Worm (Caenorhabditis elegans): ENCODE data around the gene elo-5.
A peak's percentile ranks its signal among the peaks of the same experiment; 100 is the strongest.

The elo-5 gene

DNA sequence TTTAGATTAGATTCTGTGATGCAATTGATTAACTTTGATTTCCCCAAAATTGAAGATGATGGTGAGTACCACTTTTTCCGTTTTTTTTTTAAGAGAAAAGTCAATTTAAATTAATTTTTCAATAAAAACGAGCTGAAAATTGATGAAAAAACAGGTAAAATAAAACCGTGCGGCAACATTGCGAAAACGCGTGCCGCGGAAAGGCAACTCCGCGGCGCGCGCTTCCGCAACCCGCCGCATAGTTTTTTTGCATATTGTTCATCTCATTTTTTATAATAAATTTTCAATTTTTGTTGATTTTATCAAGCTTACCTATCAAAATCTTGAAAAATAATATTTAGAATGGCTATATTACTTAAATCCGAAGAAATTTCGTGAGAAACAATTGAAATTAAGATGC lies 6.0 kb downstream of the elo-5 start (continued):
- TF ChIP-seq ceh-30 (tag; optimal IDR thresholded peaks at IDR 0.05) = no peak
- TF ChIP-seq lin-11 (tag; optimal IDR thresholded peaks at IDR 0.05) = no peak
- no peak for TF ChIP-seq dve-1 (tag; optimal IDR thresholded peaks at IDR 0.05)
- TF ChIP-seq ceh-6 (GFP tag; optimal IDR thresholded peaks at IDR 0.05) = no peak
- peak; percentile 43 for TF ChIP-seq ceh-2 (tag; optimal IDR thresholded peaks at IDR 0.05)
- TF ChIP-seq ahr-1 (tag; optimal IDR thresholded peaks at IDR 0.05) = no peak
- peak; percentile 50 for TF ChIP-seq tbx-2 (tag; optimal IDR thresholded peaks at IDR 0.05)
- no peak for TF ChIP-seq pax-1 (tag; optimal IDR thresholded peaks at IDR 0.05)
- TF ChIP-seq C38D4.7 (GFP tag; optimal IDR thresholded peaks at IDR 0.05) = peak; percentile 1
- TF ChIP-seq Y22D7AL.16 (tag; optimal IDR thresholded peaks at IDR 0.05) = no peak
- no peak for TF ChIP-seq gmeb-2 (tag; optimal IDR thresholded peaks at IDR 0.05)
- TF ChIP-seq sdc-2 (tag; optimal IDR thresholded peaks at IDR 0.05) = no peak
- no peak for TF ChIP-seq mec-3 (tag; optimal IDR thresholded peaks at IDR 0.05; ENCODE audit: borderline replicate concordance)
- no peak for TF ChIP-seq eyg-1 (tag; optimal IDR thresholded peaks at IDR 0.05)
- no peak for TF ChIP-seq ceh-19 (GFP tag; optimal IDR thresholded peaks at IDR 0.05)
- peak; percentile 44 for TF ChIP-seq sox-4 (tag; optimal IDR thresholded peaks at IDR 0.05)
- TF ChIP-seq dmd-4 (tag; optimal IDR thresholded peaks at IDR 0.05; ENCODE audit: borderline replicate concordance) = no peak
- TF ChIP-seq npax-4 (tag; optimal IDR thresholded peaks at IDR 0.05) = no peak
- TF ChIP-seq F13H6.1 (tag; optimal IDR thresholded peaks at IDR 0.05) = no peak

ce11 chrIV:5369414-5369813 lies 7.5 kb downstream of the elo-5 start, which contains the start of gene F41H10.3:
TSS of gene F41H10.3 (plus strand) at chrIV:5369801.
- no peak for TF ChIP-seq ceh-14 (tag; optimal IDR thresholded peaks at IDR 0.05)
- TF ChIP-seq elt-4 (tag; optimal IDR thresholded peaks at IDR 0.05) = no peak
- no peak for TF ChIP-seq dve-1 (tag; optimal IDR thresholded peaks at IDR 0.05)
- TF ChIP-seq pqm-1 (tag; optimal IDR thresholded peaks at IDR 0.05) = no peak
- TF ChIP-seq ceh-48 (tag; optimal IDR thresholded peaks at IDR 0.05) = peak; percentile 18

DNA sequence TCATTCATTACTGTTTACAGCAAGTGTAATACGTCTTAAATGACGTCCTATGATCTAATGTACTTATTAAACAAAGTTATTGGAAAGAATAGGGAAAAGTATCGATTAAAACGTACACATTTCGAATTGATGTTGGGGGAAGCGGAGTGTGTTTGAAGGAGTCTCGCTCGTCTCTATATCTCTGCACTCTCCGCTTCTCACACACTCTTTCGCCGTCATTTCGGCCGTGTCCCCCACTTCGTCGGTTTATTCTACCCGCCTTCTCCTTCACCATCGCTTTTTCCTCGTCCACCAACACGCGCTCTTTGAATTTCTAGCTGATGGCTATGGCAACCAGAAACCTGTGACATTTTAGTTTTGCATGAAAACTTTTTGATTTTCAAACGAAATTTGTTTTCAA lies 8.1 kb downstream of the elo-5 start:
- TF ChIP-seq ceh-19 (GFP tag; optimal IDR thresholded peaks at IDR 0.05) = no peak
- no peak for TF ChIP-seq ceh-9 (tag; optimal IDR thresholded peaks at IDR 0.05)
- TF ChIP-seq ahr-1 (tag; optimal IDR thresholded peaks at IDR 0.05) = no peak
- TF ChIP-seq dmd-4 (tag; optimal IDR thresholded peaks at IDR 0.05; ENCODE audit: borderline replicate concordance) = no peak
- no peak for TF ChIP-seq pqm-1 (tag; optimal IDR thresholded peaks at IDR 0.05)
- TF ChIP-seq eyg-1 (tag; optimal IDR thresholded peaks at IDR 0.05) = no peak
- TF ChIP-seq ceh-31 (tag; optimal IDR thresholded peaks at IDR 0.05) = peak; percentile 41
- no peak for TF ChIP-seq pat-9 (tag; optimal IDR thresholded peaks at IDR 0.05)
- TF ChIP-seq ttx-3 (tag; optimal IDR thresholded peaks at IDR 0.05) = no peak
- TF ChIP-seq madf-2 (tag; optimal IDR thresholded peaks at IDR 0.05) = no peak
- TF ChIP-seq unc-3 (GFP tag; conservative IDR thresholded peaks at IDR 0.05) = no peak
- TF ChIP-seq unc-3 (tag; optimal IDR thresholded peaks at IDR 0.05) = no peak
- no peak for TF ChIP-seq elt-2 (tag; optimal IDR thresholded peaks at IDR 0.05)
- no peak for TF ChIP-seq ceh-18 (tag; optimal IDR thresholded peaks at IDR 0.05)
- TF ChIP-seq zip-5 (tag; optimal IDR thresholded peaks at IDR 0.05) = no peak
- TF ChIP-seq ceh-6 (GFP tag; optimal IDR thresholded peaks at IDR 0.05) = no peak
- no peak for TF ChIP-seq pros-1 (tag; optimal IDR thresholded peaks at IDR 0.05)
- peak; percentile 16 for TF ChIP-seq rnt-1 (tag; optimal IDR thresholded peaks at IDR 0.05)
- peak; percentile 47 for TF ChIP-seq nfya-1 (tag; optimal IDR thresholded peaks at IDR 0.05)
- TF ChIP-seq che-1 (tag; optimal IDR thresholded peaks at IDR 0.05) = no peak
- TF ChIP-seq ceh-34 (tag; optimal IDR thresholded peaks at IDR 0.05) = peak; percentile 58
- no peak for TF ChIP-seq hlh-6 (tag; optimal IDR thresholded peaks at IDR 0.05)
- no peak for TF ChIP-seq pag-3 (tag; optimal IDR thresholded peaks at IDR 0.05; ENCODE audit: borderline replicate concordance)
- TF ChIP-seq ceh-48 (tag; optimal IDR thresholded peaks at IDR 0.05) = peak; percentile 66
- peak; percentile 16 for TF ChIP-seq tbx-2 (tag; optimal IDR thresholded peaks at IDR 0.05)
- TF ChIP-seq ztf-16 (tag; optimal IDR thresholded peaks at IDR 0.05) = no peak
- TF ChIP-seq ceh-2 (tag; optimal IDR thresholded peaks at IDR 0.05) = no peak
- TF ChIP-seq gmeb-2 (tag; optimal IDR thresholded peaks at IDR 0.05) = no peak
- TF ChIP-seq nhr-11 (tag; optimal IDR thresholded peaks at IDR 0.05) = no peak
- no peak for TF ChIP-seq fkh-6 (tag; optimal IDR thresholded peaks at IDR 0.05)
- TF ChIP-seq syd-9 (tag; optimal IDR thresholded peaks at IDR 0.05) = peak; percentile 13
- TF ChIP-seq nhr-232 (tag; optimal IDR thresholded peaks at IDR 0.05) = no peak
- no peak for TF ChIP-seq hlh-13 (GFP tag; optimal IDR thresholded peaks at IDR 0.05)
- TF ChIP-seq fax-1 (tag; optimal IDR thresholded peaks at IDR 0.05) = no peak
- no peak for TF ChIP-seq ets-4 (tag; optimal IDR thresholded peaks at IDR 0.05)
- TF ChIP-seq pha-2 (tag; optimal IDR thresholded peaks at IDR 0.05) = no peak
- peak; percentile 4 for TF ChIP-seq unc-42 (tag; optimal IDR thresholded peaks at IDR 0.05)
